Worm (Caenorhabditis elegans) whole organism, L1 larva: ENCODE results near the gene sel-1.

Experiments
- C04F5.9 ChIP-seq: sonication (generic microtip); optimal IDR thresholded peaks from 2 replicates; lab custom pipeline; 2016; ENCODE audit warnings: missing genetic modification characterization, missing compliant biosample characterization
- C16A3.4 ChIP-seq: fragments of 150-350 bp; optimal IDR thresholded peaks from 2 replicates; lab custom pipeline; 2014; ENCODE audit warnings: missing biosample characterization, missing genetic modification characterization
- C34B4.2 ChIP-seq: sonication (generic microtip); optimal IDR thresholded peaks from 2 replicates; lab custom pipeline; 2017; ENCODE audit warnings: mild to moderate bottlenecking, missing genetic modification characterization, missing compliant biosample characterization
- F16B12.6 ChIP-seq: fragments of 150-350 bp; optimal IDR thresholded peaks from 2 replicates; lab custom pipeline; 2014; ENCODE audit warnings: missing biosample characterization, missing genetic modification characterization
- aha-1 ChIP-seq: fragments of 150-350 bp; optimal IDR thresholded peaks from 2 replicates; lab custom pipeline; 2014; ENCODE audit warnings: missing biosample characterization, missing genetic modification characterization
- alr-1 ChIP-seq: fragments of 200-800 bp; sonication (Bioruptor generic); optimal IDR thresholded peaks from 2 replicates; lab custom pipeline; 2018; ENCODE audit warnings: borderline replicate concordance, mild to moderate bottlenecking, missing genetic modification characterization, missing compliant biosample characterization
- aly-2 ChIP-seq: fragments of 150-350 bp; optimal IDR thresholded peaks from 2 replicates; lab custom pipeline; 2014; ENCODE audit warnings: missing biosample characterization, missing genetic modification characterization
- blmp-1 ChIP-seq: fragments of 150-350 bp; optimal IDR thresholded peaks from 2 replicates; lab custom pipeline; 2014; ENCODE audit warnings: missing biosample characterization, missing genetic modification characterization
- ceh-63 ChIP-seq: fragments of 200-800 bp; sonication (Bioruptor generic); optimal IDR thresholded peaks from 2 replicates; lab custom pipeline; 2018; ENCODE audit warnings: mild to moderate bottlenecking, missing genetic modification characterization, missing compliant biosample characterization
- ceh-88 ChIP-seq: fragments of 200-800 bp; sonication (Bioruptor generic); IDR thresholded peaks from 2 replicates; pipeline ENCODE4 v1.3.6; 2022; ENCODE audit warnings: missing genetic modification characterization, missing compliant biosample characterization
- dpl-1 ChIP-seq, 3 experiments: fragments of 150-350 bp in 2 of 3; sonication (generic microtip) in 1 of 3; optimal IDR thresholded peaks; 2 replicates each; lab custom pipeline; 2014 to 2017; ENCODE audit warnings: missing biosample characterization in 3 of 3, missing genetic modification characterization in 3 of 3, missing genetic modification reagents in 3 of 3
- dsc-1 ChIP-seq: sonication (generic microtip); optimal IDR thresholded peaks from 2 replicates; lab custom pipeline; 2016; ENCODE audit warnings: mild to moderate bottlenecking, missing genetic modification characterization, missing compliant biosample characterization
- efl-1 ChIP-seq, 4 experiments: fragments of 150-350 bp; optimal IDR thresholded peaks in 3 of 4; peaks in 1 of 4; 1 replicate in 1 of 4; 2 replicates in 3 of 4; lab custom pipeline; 2014; ENCODE audit warnings: missing biosample characterization in 2 of 4, missing genetic modification characterization in 2 of 4, missing genetic modification reagents in 2 of 4
- efl-3 ChIP-seq: fragments of 200-800 bp; sonication (Bioruptor generic); optimal IDR thresholded peaks from 2 replicates; lab custom pipeline; 2018; ENCODE audit warnings: mild to moderate bottlenecking, missing genetic modification characterization, missing compliant biosample characterization
- egl-27 ChIP-seq, 2 experiments: fragments of 150-350 bp in 1 of 2; sonication (generic microtip); optimal IDR thresholded peaks; 3 replicates each; lab custom pipeline; 2017 to 2018; ENCODE audit warnings: missing biosample characterization in 2 of 2, missing genetic modification characterization in 2 of 2, missing genetic modification reagents in 2 of 2
- ets-5 ChIP-seq: fragments of 200-800 bp; sonication (Bioruptor generic); IDR thresholded peaks from 2 replicates; pipeline ENCODE4 v1.3.6; 2022; ENCODE audit warnings: missing genetic modification characterization, missing compliant biosample characterization
- fkh-10 ChIP-seq: sonication (generic microtip); optimal IDR thresholded peaks from 2 replicates; lab custom pipeline; 2017; ENCODE audit warnings: missing biosample characterization, missing genetic modification reagents, missing genetic modification characterization
- fkh-4 ChIP-seq: sonication (generic microtip); optimal IDR thresholded peaks from 2 replicates; lab custom pipeline; 2016; ENCODE audit warnings: missing compliant biosample characterization, missing genetic modification characterization, borderline replicate concordance
- fkh-8 ChIP-seq: sonication (generic microtip); optimal IDR thresholded peaks from 2 replicates; lab custom pipeline; 2016; ENCODE audit warnings: mild to moderate bottlenecking, missing genetic modification characterization, missing compliant biosample characterization
- fos-1 ChIP-seq: fragments of 150-350 bp; optimal IDR thresholded peaks from 2 replicates; lab custom pipeline; 2014; ENCODE audit warnings: missing biosample characterization, missing genetic modification characterization
- grh-1 ChIP-seq: fragments of 200-800 bp; sonication (Bioruptor generic); IDR thresholded peaks from 2 replicates; pipeline ENCODE4 v1.3.6; 2022; ENCODE audit warnings: missing genetic modification reagents, missing genetic modification characterization, missing compliant biosample characterization
- hlh-17 ChIP-seq: fragments of 200-800 bp; sonication (Bioruptor generic); optimal IDR thresholded peaks from 2 replicates; lab custom pipeline; 2018; ENCODE audit warnings: missing genetic modification characterization, mild to moderate bottlenecking, missing compliant biosample characterization, moderate library complexity, borderline replicate concordance
- hlh-4 ChIP-seq: sonication (generic microtip); optimal IDR thresholded peaks from 2 replicates; lab custom pipeline; 2016; ENCODE audit warnings: mild to moderate bottlenecking, missing genetic modification characterization, missing compliant biosample characterization
- hpl-2 ChIP-seq: fragments of 150-350 bp; optimal IDR thresholded peaks from 2 replicates; lab custom pipeline; 2014; ENCODE audit warnings: missing biosample characterization, missing genetic modification reagents, missing genetic modification characterization
- isw-1 ChIP-seq: fragments of 200-800 bp; sonication (Bioruptor generic); IDR thresholded peaks from 2 replicates; pipeline ENCODE4 v1.3.6; 2022; ENCODE audit warnings: missing genetic modification characterization, missing compliant biosample characterization
- lin-39 ChIP-seq: fragments of 150-350 bp; optimal IDR thresholded peaks from 2 replicates; lab custom pipeline; 2014; ENCODE audit warnings: missing biosample characterization, missing genetic modification reagents, missing genetic modification characterization
- lir-3 ChIP-seq: sonication (generic microtip); optimal IDR thresholded peaks from 2 replicates; lab custom pipeline; 2016; ENCODE audit warnings: mild to moderate bottlenecking, missing genetic modification characterization, moderate library complexity, missing compliant biosample characterization; ENCODE audit not compliant: poor library complexity
- mab-9 ChIP-seq: fragments of 200-800 bp; sonication (Bioruptor generic); IDR thresholded peaks from 2 replicates; pipeline ENCODE4 v1.3.6; 2022; ENCODE audit warnings: missing genetic modification reagents, missing genetic modification characterization, missing compliant biosample characterization
- mdl-1 ChIP-seq, 2 experiments: fragments of 150-350 bp; optimal IDR thresholded peaks; 2 replicates each; lab custom pipeline; 2014 to 2017; ENCODE audit warnings: missing biosample characterization in 2 of 2, missing genetic modification characterization in 2 of 2, inconsistent platforms in 1 of 2
- mef-2 ChIP-seq: fragments of 150-350 bp; optimal IDR thresholded peaks from 2 replicates; lab custom pipeline; 2014; ENCODE audit warnings: missing biosample characterization, missing genetic modification characterization
- nhr-11 ChIP-seq: fragments of 150-350 bp; optimal IDR thresholded peaks from 2 replicates; lab custom pipeline; 2014; ENCODE audit warnings: missing biosample characterization, missing genetic modification characterization
- nhr-12 ChIP-seq: sonication (generic microtip); optimal IDR thresholded peaks from 2 replicates; lab custom pipeline; 2017; ENCODE audit warnings: missing biosample characterization, missing genetic modification characterization
- nhr-237 ChIP-seq: fragments of 150-350 bp; optimal IDR thresholded peaks from 2 replicates; lab custom pipeline; 2014; ENCODE audit warnings: missing biosample characterization, missing genetic modification characterization
- nhr-47 ChIP-seq: sonication (generic microtip); optimal IDR thresholded peaks from 2 replicates; lab custom pipeline; 2016; ENCODE audit warnings: mild to moderate bottlenecking, missing genetic modification characterization, moderate library complexity, missing compliant biosample characterization
- nhr-71 ChIP-seq: sonication (generic microtip); optimal IDR thresholded peaks from 2 replicates; lab custom pipeline; 2016; ENCODE audit warnings: mild to moderate bottlenecking, missing genetic modification characterization, moderate library complexity, missing compliant biosample characterization
- nhr-76 ChIP-seq: sonication (generic microtip); optimal IDR thresholded peaks from 2 replicates; lab custom pipeline; 2017; ENCODE audit warnings: missing biosample characterization, missing genetic modification characterization
- nhr-77 ChIP-seq: fragments of 150-350 bp; optimal IDR thresholded peaks from 2 replicates; lab custom pipeline; 2014; ENCODE audit warnings: missing biosample characterization, missing genetic modification characterization
- nhr-85 ChIP-seq: sonication (generic microtip); peaks from one replicate; lab custom pipeline; 2016; ENCODE audit warnings: missing genetic modification characterization, inconsistent platforms, missing compliant biosample characterization
- pag-3 ChIP-seq: sonication (generic microtip); optimal IDR thresholded peaks from 2 replicates; lab custom pipeline; 2017; ENCODE audit warnings: missing genetic modification characterization, mild to moderate bottlenecking, missing compliant biosample characterization, antibody characterized with exemption, borderline replicate concordance; ENCODE audit not compliant: insufficient read depth
- pqm-1 ChIP-seq: sonication (generic microtip); optimal IDR thresholded peaks from 3 replicates; lab custom pipeline; 2017; ENCODE audit warnings: missing biosample characterization, missing genetic modification characterization
- rnt-1 ChIP-seq: sonication (generic microtip); optimal IDR thresholded peaks from 2 replicates; lab custom pipeline; 2016; ENCODE audit warnings: mild to moderate bottlenecking, missing genetic modification characterization, moderate library complexity, missing compliant biosample characterization
- skn-1 ChIP-seq: fragments of 150-350 bp; optimal IDR thresholded peaks from 2 replicates; lab custom pipeline; 2014; ENCODE audit warnings: missing biosample characterization, missing genetic modification characterization
- sox-4 ChIP-seq: sonication (generic microtip); optimal IDR thresholded peaks from 2 replicates; lab custom pipeline; 2016; ENCODE audit warnings: missing genetic modification characterization, missing compliant biosample characterization
- sup-37 ChIP-seq: fragments of 200-800 bp; sonication (Bioruptor generic); optimal IDR thresholded peaks from 2 replicates; lab custom pipeline; 2018; ENCODE audit warnings: mild to moderate bottlenecking, missing genetic modification characterization, missing compliant biosample characterization
- tbx-2 ChIP-seq: sonication (generic microtip); optimal IDR thresholded peaks from 2 replicates; lab custom pipeline; 2016; ENCODE audit warnings: missing genetic modification characterization, missing compliant biosample characterization
- unc-98 ChIP-seq: fragments of 200-800 bp; sonication (Bioruptor generic); IDR thresholded peaks from 2 replicates; pipeline ENCODE4 v1.3.6; 2022; ENCODE audit warnings: missing genetic modification characterization, missing compliant biosample characterization
- zip-4 ChIP-seq: fragments of 200-800 bp; sonication (Bioruptor generic); optimal IDR thresholded peaks from 2 replicates; lab custom pipeline; 2018; ENCODE audit warnings: mild to moderate bottlenecking, missing genetic modification characterization, moderate library complexity, missing compliant biosample characterization
- ztf-11 ChIP-seq, 2 experiments: sonication (generic microtip); optimal IDR thresholded peaks; 2 replicates each; lab custom pipeline; 2016 to 2017; ENCODE audit warnings: missing genetic modification characterization in 2 of 2, missing biosample characterization in 1 of 2, missing compliant biosample characterization in 1 of 2
- ztf-4 ChIP-seq: fragments of 150-350 bp; optimal IDR thresholded peaks from 2 replicates; lab custom pipeline; 2014; ENCODE audit warnings: missing biosample characterization, missing genetic modification characterization

sel-1 gene

DNA sequence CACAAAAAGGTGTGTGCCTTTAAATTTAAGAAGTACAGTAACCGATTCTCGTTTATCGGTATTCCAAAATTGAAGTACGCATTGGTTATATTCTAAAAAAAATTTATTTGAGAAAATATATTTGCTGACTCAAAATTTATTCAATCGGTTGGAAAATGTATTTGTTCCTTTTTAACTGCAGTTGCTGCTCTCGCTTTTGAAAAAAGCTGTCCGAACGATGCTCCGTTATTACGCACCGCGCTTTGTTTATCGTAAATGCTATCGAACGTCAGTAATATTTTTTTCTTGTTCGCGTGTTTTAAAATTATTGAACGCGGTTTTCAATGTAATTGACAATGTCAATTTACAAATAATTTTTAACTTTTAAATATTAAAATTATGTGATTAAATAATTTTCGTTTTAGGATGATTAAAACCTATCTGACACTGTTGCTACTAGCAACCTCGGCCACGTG lies at the start of gene sel-1 (continued):
- TF ChIP-seq fkh-4 (tag; lab: Kevin White, UChicago) (no peak), mab-9 (GFP tag; lab: Robert Waterston, UW) (no peak), nhr-71 (tag; lab: Kevin White, UChicago) (peak; percentile 38), ceh-88 (no peak), dsc-1 (tag; lab: Kevin White, UChicago) (no peak), nhr-77 (tag; lab: Kevin White, UChicago) (no peak), efl-3 (no peak), sup-37 (GFP tag; lab: Kevin White, UChicago) (no peak), aha-1 (tag; lab: Kevin White, UChicago) (no peak), pqm-1 (tag; lab: Kevin White, UChicago) (no peak), C04F5.9 (tag; lab: Kevin White, UChicago) (no peak), ztf-4 (no peak), rnt-1 (tag; lab: Kevin White, UChicago) (peak; percentile 14), nhr-11 (tag; lab: Kevin White, UChicago) (no peak), egl-27 (tag; optimal IDR thresholded peaks at IDR 0.05; lab: Kevin White, UChicago) (no peak), pag-3 (tag; lab: Kevin White, UChicago) (no peak), nhr-12 (tag; lab: Kevin White, UChicago) (no peak), unc-98 (no peak), mdl-1 (tag; optimal IDR thresholded peaks at IDR 0.05; lab: Kevin White, UChicago) (no peak), isw-1 (GFP tag; lab: Robert Waterston, UW) (no peak), nhr-237 (tag; lab: Kevin White, UChicago) (no peak), aly-2 (tag; lab: Kevin White, UChicago) (no peak), skn-1 (no peak), hlh-17 (GFP tag; lab: Kevin White, UChicago) (no peak), C34B4.2 (tag; lab: Kevin White, UChicago) (no peak), grh-1 (GFP tag; lab: Robert Waterston, UW) (no peak), efl-1 (optimal IDR thresholded peaks at IDR 0.05; lab: Kevin White, UChicago) (peak in 1 of 2 experiments; percentile 41), efl-1 (GFP tag; optimal IDR thresholded peaks at IDR 0.05 in 1 of 2; lab: Kevin White, UChicago) (peak in 1 of 2 experiments; percentile 40), nhr-85 (tag; lab: Kevin White, UChicago) (no peak), tbx-2 (no peak), sox-4 (tag; lab: Kevin White, UChicago) (no peak)

ce11 chrV:12511946-12512345 lies 48.6 kb upstream of the sel-1 start:
- no peak for TF ChIP-seq sup-37 (GFP tag; lab: Kevin White, UChicago)
- TF ChIP-seq zip-4: no peak
- no peak for TF ChIP-seq C34B4.2 (tag; lab: Kevin White, UChicago)
- no peak for TF ChIP-seq fos-1 (tag; lab: Kevin White, UChicago)
- no peak for TF ChIP-seq mef-2 (tag; lab: Kevin White, UChicago)
- no peak for TF ChIP-seq nhr-76 (tag; lab: Kevin White, UChicago)
- TF ChIP-seq C16A3.4 (tag; lab: Kevin White, UChicago): no peak
- no peak for TF ChIP-seq efl-3
- TF ChIP-seq F16B12.6 (tag; lab: Kevin White, UChicago): no peak
- no peak for TF ChIP-seq ztf-4
- TF ChIP-seq tbx-2: peak; percentile 33
- TF ChIP-seq pag-3 (tag; lab: Kevin White, UChicago): peak; percentile 61
- TF ChIP-seq alr-1: no peak
- peak; percentile 1 for TF ChIP-seq blmp-1 (tag; lab: Kevin White, UChicago)
- no peak for TF ChIP-seq ceh-63 (GFP tag; lab: Kevin White, UChicago)
- no peak for TF ChIP-seq pqm-1 (tag; lab: Kevin White, UChicago)
- TF ChIP-seq lir-3 (tag; lab: Kevin White, UChicago): no peak
- TF ChIP-seq hpl-2: no peak
- no peak for TF ChIP-seq ets-5
- TF ChIP-seq isw-1 (GFP tag; lab: Robert Waterston, UW): no peak
- TF ChIP-seq egl-27 (tag; optimal IDR thresholded peaks at IDR 0.05; lab: Kevin White, UChicago): no peak
- TF ChIP-seq fkh-10 (GFP tag; lab: Kevin White, UChicago): no peak
- TF ChIP-seq dsc-1 (tag; lab: Kevin White, UChicago): no peak
- TF ChIP-seq nhr-47 (tag; lab: Kevin White, UChicago): no peak
- no peak for TF ChIP-seq hlh-4
- no peak for TF ChIP-seq fkh-8 (tag; lab: Kevin White, UChicago)
- TF ChIP-seq rnt-1 (tag; lab: Kevin White, UChicago): no peak
- no peak for TF ChIP-seq dpl-1 (GFP tag; optimal IDR thresholded peaks at IDR 0.05; lab: Kevin White, UChicago)
- no peak for TF ChIP-seq ztf-11 (tag; optimal IDR thresholded peaks at IDR 0.05; lab: Kevin White, UChicago)
- no peak for TF ChIP-seq hlh-17 (GFP tag; lab: Kevin White, UChicago)
- TF ChIP-seq lin-39 (tag; lab: Kevin White, UChicago): no peak
- no peak for TF ChIP-seq grh-1 (GFP tag; lab: Robert Waterston, UW)
